Worm (Caenorhabditis elegans): ENCODE results near the gene crn-5.
A peak's percentile ranks its signal among the peaks of the same experiment; 100 is the strongest.

ce11 chrII:10545213-10545612 lies 47.3 kb upstream of the crn-5 start:
- TF ChIP-seq flt-1 (GFP tag; IDR thresholded peaks at IDR 0.05) (peak; percentile 73), ref-1 (GFP tag; conservative IDR thresholded peaks at IDR 0.05) (0 out of 2 replicates have a peak, but pooled peaks have one; percentile 12)

Measured in whole organism, midembryonic.